Worm (Caenorhabditis elegans) whole organism, L3 larva: ENCODE measurements around the gene H03G16.7.

Experiments used
- ama-1 ChIP-seq: fragments of 150-350 bp; optimal IDR thresholded peaks from 2 replicates; lab custom pipeline; 2018
- nhr-237 ChIP-seq: fragments of 150-350 bp; optimal IDR thresholded peaks from 2 replicates; lab custom pipeline; 2014; ENCODE audit warnings: missing biosample characterization, missing genetic modification characterization
- pqm-1 ChIP-seq: fragments of 150-350 bp; optimal IDR thresholded peaks from 2 replicates; lab custom pipeline; 2017; ENCODE audit warnings: missing biosample characterization, missing genetic modification characterization, inconsistent platforms

- no peak for TF ChIP-seq ama-1 (lab: Kevin White, UChicago)
- no peak for TF ChIP-seq nhr-237
- no peak for TF ChIP-seq pqm-1 (tag; lab: Kevin White, UChicago)
These were observed 29.8 kb downstream of the H03G16.7 start, which contains the start of gene seb-3 for ce11 chrX:15026008-15026407.
